Comparison of ENCODE assay signal across 1 fruit fly cellular context in genomic region chr3L:4720510-4721157, dm6.
TF ChIP-seq lines count a peak whose summit lies in the region.

No protein-coding gene starts in this region.

TF ChIP-seq in whole organism, embryonic, 481 proteins besides CTCF, POLR2A, EP300 and RAD21 (continued from another document and continues in another):
- TF ChIP-seq Six4 (GFP tag; optimal IDR thresholded peaks at IDR 0.05; lab: Kevin White, UChicago) (no peak), CG32772 (GFP tag; IDR thresholded peaks at IDR 0.05; lab: Robert Waterston, UW) (peak; percentile 40; the same call in 1 of the 2 replicates), bsh (GFP tag; optimal IDR thresholded peaks at IDR 0.05; lab: Kevin White, UChicago) (peak in 1 of 2 experiments; percentile 35), Sin3A (optimal IDR thresholded peaks at IDR 0.05; lab: Kevin White, UChicago) (no peak), CG8388 (GFP tag; optimal IDR thresholded peaks at IDR 0.05; lab: Kevin White, UChicago) (peak; percentile 16), dpn (GFP tag; optimal IDR thresholded peaks at IDR 0.05; lab: Kevin White, UChicago) (peak in 1 of 2 experiments; percentile 5), dysf (GFP tag; IDR thresholded peaks at IDR 0.05; lab: Robert Waterston, UW) (peak; percentile 71; the same call in 2 of the 3 replicates), ac (GFP tag; optimal IDR thresholded peaks at IDR 0.05; lab: Kevin White, UChicago) (no peak), oc (tag; optimal IDR thresholded peaks at IDR 0.05; lab: Kevin White, UChicago) (no peak), Doc2 (GFP tag; IDR thresholded peaks at IDR 0.05; lab: Robert Waterston, UW) (no peak), CG17328 (GFP tag; IDR thresholded peaks at IDR 0.05; lab: Robert Waterston, UW) (no peak), pan (optimal IDR thresholded peaks at IDR 0.05; lab: Kevin White, UChicago) (no peak), pan (GFP tag; optimal IDR thresholded peaks at IDR 0.05 in 1 of 2, IDR thresholded peaks at IDR 0.05 in 1 of 2) (peak in 1 of 2 experiments; percentile 52), gsb-n (tag; optimal IDR thresholded peaks at IDR 0.05; lab: Kevin White, UChicago) (peak; percentile 22), Eip74EF (GFP tag; optimal IDR thresholded peaks at IDR 0.05; lab: Kevin White, UChicago) (peak in 1 of 2 experiments; percentile 36), CG13424 (tag; optimal IDR thresholded peaks at IDR 0.05; lab: Kevin White, UChicago) (peak; percentile 53), CG4854 (GFP tag; optimal IDR thresholded peaks at IDR 0.05; lab: Kevin White, UChicago) (no peak), CG33557 (GFP tag; optimal IDR thresholded peaks at IDR 0.05; lab: Kevin White, UChicago) (no peak), CG14965 (GFP tag; optimal IDR thresholded peaks at IDR 0.05; lab: Kevin White, UChicago; ENCODE audit: borderline replicate concordance) (no peak), HmgZ (tag; optimal IDR thresholded peaks at IDR 0.05; lab: Kevin White, UChicago) (no peak), crol (GFP tag; IDR thresholded peaks at IDR 0.05; lab: Robert Waterston, UW) (peak; percentile 35; the same call in 1 of the 2 replicates), vvl (GFP tag; IDR thresholded peaks at IDR 0.05; lab: Robert Waterston, UW) (peak; percentile 64), gem (tag; optimal IDR thresholded peaks at IDR 0.05; lab: Kevin White, UChicago) (peak; percentile 69), CG12744 (GFP tag; optimal IDR thresholded peaks at IDR 0.05; lab: Kevin White, UChicago) (no peak), fd102C (GFP tag; optimal IDR thresholded peaks at IDR 0.05; lab: Kevin White, UChicago) (no peak), nmo (GFP tag; optimal IDR thresholded peaks at IDR 0.05; lab: Kevin White, UChicago) (peak; percentile 55), Blimp-1 (GFP tag; optimal IDR thresholded peaks at IDR 0.05; lab: Kevin White, UChicago) (peak; percentile 51), sr (GFP tag; IDR thresholded peaks at IDR 0.05; lab: Robert Waterston, UW) (peak; percentile 83), CG6854 (GFP tag; optimal IDR thresholded peaks at IDR 0.05; lab: Kevin White, UChicago) (no peak), Xbp1 (GFP tag; optimal IDR thresholded peaks at IDR 0.05; lab: Kevin White, UChicago) (peak; percentile 3), E2f1 (GFP tag; IDR thresholded peaks at IDR 0.05; lab: Robert Waterston, UW) (peak; percentile 44; the same call in 1 of the 2 replicates), ci (GFP tag; IDR thresholded peaks at IDR 0.05; lab: Robert Waterston, UW) (peak; percentile 52; the same call in 1 of the 3 replicates), CG15269 (tag; optimal IDR thresholded peaks at IDR 0.05; lab: Kevin White, UChicago) (peak; percentile 42), Ptx1 (GFP tag; IDR thresholded peaks at IDR 0.05; lab: Robert Waterston, UW) (peak; percentile 63; the same call in 1 of the 2 replicates), cad (GFP tag; optimal IDR thresholded peaks at IDR 0.05; lab: Kevin White, UChicago) (no peak), usp (GFP tag; optimal IDR thresholded peaks at IDR 0.05; lab: Kevin White, UChicago) (no peak), Xrp1 (GFP tag; IDR thresholded peaks at IDR 0.05; lab: Robert Waterston, UW) (peak; percentile 35; the same call in 1 of the 2 replicates), fu2 (GFP tag; optimal IDR thresholded peaks at IDR 0.05; lab: Kevin White, UChicago) (no peak), pum (GFP tag; optimal IDR thresholded peaks at IDR 0.05; lab: Kevin White, UChicago) (no peak), CG1647 (GFP tag; optimal IDR thresholded peaks at IDR 0.05; lab: Kevin White, UChicago) (no peak), CG12071 (GFP tag; optimal IDR thresholded peaks at IDR 0.05; lab: Kevin White, UChicago) (no peak), CG31441 (GFP tag; IDR thresholded peaks at IDR 0.05; lab: Robert Waterston, UW) (peak; percentile 70), CG10366 (GFP tag; IDR thresholded peaks at IDR 0.05; lab: Robert Waterston, UW) (peak; percentile 32; the same call in 1 of the 2 replicates), Asciz (GFP tag; optimal IDR thresholded peaks at IDR 0.05; lab: Kevin White, UChicago) (peak; percentile 44), Stat92E (GFP tag; optimal IDR thresholded peaks at IDR 0.05; lab: Kevin White, UChicago) (no peak), Fer3 (tag; optimal IDR thresholded peaks at IDR 0.05; lab: Kevin White, UChicago) (peak; percentile 7), salm (tag; optimal IDR thresholded peaks at IDR 0.05; lab: Kevin White, UChicago) (peak; percentile 31), CG4707 (GFP tag; optimal IDR thresholded peaks at IDR 0.05; lab: Kevin White, UChicago) (no peak), CG10431 (GFP tag; optimal IDR thresholded peaks at IDR 0.05; lab: Kevin White, UChicago) (no peak), lmd (GFP tag; IDR thresholded peaks at IDR 0.05; lab: Robert Waterston, UW) (peak; percentile 37; the same call in 1 of the 2 replicates), ro (GFP tag; IDR thresholded peaks at IDR 0.05; lab: Robert Waterston, UW) (no peak), lola (GFP tag; optimal IDR thresholded peaks at IDR 0.05; lab: Kevin White, UChicago) (no peak), dan (GFP tag; IDR thresholded peaks at IDR 0.05; lab: Robert Waterston, UW) (no peak), Hr3 (GFP tag; optimal IDR thresholded peaks at IDR 0.05; lab: Kevin White, UChicago) (peak; percentile 13), CG11695 (GFP tag; IDR thresholded peaks at IDR 0.05; lab: Robert Waterston, UW) (no peak), tgo (GFP tag; IDR thresholded peaks at IDR 0.05; lab: Robert Waterston, UW) (peak; percentile 46; the same call in 2 of the 3 replicates), CG2678 (tag; optimal IDR thresholded peaks at IDR 0.05; lab: Kevin White, UChicago) (peak; percentile 70), ssp (GFP tag; IDR thresholded peaks at IDR 0.05; lab: Robert Waterston, UW) (no peak), otp (GFP tag; IDR thresholded peaks at IDR 0.05; lab: Robert Waterston, UW) (no peak), Atf3 (GFP tag; optimal IDR thresholded peaks at IDR 0.05; lab: Kevin White, UChicago) (no peak), Hsf (GFP tag; optimal IDR thresholded peaks at IDR 0.05; lab: Kevin White, UChicago) (no peak), mld (GFP tag; IDR thresholded peaks at IDR 0.05; lab: Robert Waterston, UW; ENCODE audit: partially characterized antibody) (no peak), CG13123 (GFP tag; optimal IDR thresholded peaks at IDR 0.05; lab: Kevin White, UChicago) (no peak), Abd-B (GFP tag; optimal IDR thresholded peaks at IDR 0.05; lab: Kevin White, UChicago) (peak; percentile 5), CG11696 (GFP tag; IDR thresholded peaks at IDR 0.05; lab: Robert Waterston, UW) (no peak), ase (GFP tag; IDR thresholded peaks at IDR 0.05; lab: Robert Waterston, UW) (0 out of 3 replicates have a peak, but pooled peaks have one; percentile 17), CG3281 (GFP tag; optimal IDR thresholded peaks at IDR 0.05; lab: Kevin White, UChicago) (no peak), CG8281 (tag; optimal IDR thresholded peaks at IDR 0.05; lab: Kevin White, UChicago) (no peak), nerfin-1 (tag; optimal IDR thresholded peaks at IDR 0.05; lab: Kevin White, UChicago) (no peak), bcd (GFP tag; optimal IDR thresholded peaks at IDR 0.05; lab: Kevin White, UChicago) (peak; percentile 30), slbo (GFP tag; IDR thresholded peaks at IDR 0.05; lab: Robert Waterston, UW) (no peak), CG9437 (GFP tag; optimal IDR thresholded peaks at IDR 0.05; lab: Kevin White, UChicago) (peak; percentile 5), CG10209 (GFP tag; optimal IDR thresholded peaks at IDR 0.05; lab: Kevin White, UChicago) (peak; percentile 23), CG15073 (GFP tag; optimal IDR thresholded peaks at IDR 0.05; lab: Kevin White, UChicago) (no peak), Oli (tag; optimal IDR thresholded peaks at IDR 0.05; lab: Kevin White, UChicago) (peak; percentile 44), CG4424 (GFP tag; optimal IDR thresholded peaks at IDR 0.05; lab: Kevin White, UChicago) (peak; percentile 5), phol (tag; optimal IDR thresholded peaks at IDR 0.05; lab: Kevin White, UChicago) (peak; percentile 71), CG1603 (tag; optimal IDR thresholded peaks at IDR 0.05; lab: Kevin White, UChicago) (no peak), peb (GFP tag; IDR thresholded peaks at IDR 0.05; lab: Robert Waterston, UW) (no peak), sqz (GFP tag; optimal IDR thresholded peaks at IDR 0.05; lab: Kevin White, UChicago) (peak; percentile 41), HLH3B (GFP tag; IDR thresholded peaks at IDR 0.05; lab: Robert Waterston, UW) (peak; percentile 47; the same call in 1 of the 2 replicates), mam (GFP tag; optimal IDR thresholded peaks at IDR 0.05; lab: Kevin White, UChicago) (no peak), ato (GFP tag; IDR thresholded peaks at IDR 0.05; lab: Robert Waterston, UW; ENCODE audit: partially characterized antibody) (no peak), prd (optimal IDR thresholded peaks at IDR 0.05; lab: Kevin White, UChicago) (no peak), prd (GFP tag; IDR thresholded peaks at IDR 0.05; lab: Robert Waterston, UW) (peak; percentile 7; the same call in 1 of the 3 replicates), CG32767 (GFP tag; IDR thresholded peaks at IDR 0.05; lab: Robert Waterston, UW) (0 out of 2 replicates have a peak, but pooled peaks have one; percentile 14), CG18599 (GFP tag; optimal IDR thresholded peaks at IDR 0.05; lab: Kevin White, UChicago) (peak; percentile 5), CG17359 (tag; optimal IDR thresholded peaks at IDR 0.05; lab: Kevin White, UChicago) (peak; percentile 64), fd96Cb (tag; optimal IDR thresholded peaks at IDR 0.05; lab: Kevin White, UChicago) (peak; percentile 61), CG17802 (tag; optimal IDR thresholded peaks at IDR 0.05; lab: Kevin White, UChicago) (no peak), schlank (tag; optimal IDR thresholded peaks at IDR 0.05; lab: Kevin White, UChicago) (no peak), fd3F (GFP tag; optimal IDR thresholded peaks at IDR 0.05; lab: Kevin White, UChicago) (no peak), hkb (optimal IDR thresholded peaks at IDR 0.05; lab: Kevin White, UChicago) (no peak), hkb (GFP tag; IDR thresholded peaks at IDR 0.05; lab: Robert Waterston, UW) (peak; percentile 59; the same call in 1 of the 2 replicates), Oaz (GFP tag; IDR thresholded peaks at IDR 0.05; lab: Robert Waterston, UW) (peak; percentile 20; the same call in 1 of the 2 replicates), D (optimal IDR thresholded peaks at IDR 0.05; lab: Kevin White, UChicago) (no peak), D (GFP tag; optimal IDR thresholded peaks at IDR 0.05; lab: Kevin White, UChicago) (no peak), cwo (GFP tag; optimal IDR thresholded peaks at IDR 0.05; lab: Kevin White, UChicago) (no peak), CG7839 (tag; optimal IDR thresholded peaks at IDR 0.05; lab: Kevin White, UChicago) (peak; percentile 56), PHDP (tag; optimal IDR thresholded peaks at IDR 0.05; lab: Kevin White, UChicago) (peak; percentile 34), CG15479 (GFP tag; optimal IDR thresholded peaks at IDR 0.05; lab: Kevin White, UChicago) (no peak), CG13296 (GFP tag; optimal IDR thresholded peaks at IDR 0.05; lab: Kevin White, UChicago) (no peak), grau (tag; optimal IDR thresholded peaks at IDR 0.05; lab: Kevin White, UChicago) (peak; percentile 46), ttk (GFP tag; IDR thresholded peaks at IDR 0.05; lab: Robert Waterston, UW) (peak; percentile 37; the same call in 1 of the 2 replicates), Adf1 (GFP tag; IDR thresholded peaks at IDR 0.05; lab: Robert Waterston, UW) (no peak), CG17829 (tag; optimal IDR thresholded peaks at IDR 0.05; lab: Kevin White, UChicago) (no peak), CG2889 (GFP tag; IDR thresholded peaks at IDR 0.05; lab: Robert Waterston, UW) (no peak), CG1529 (GFP tag; optimal IDR thresholded peaks at IDR 0.05; lab: Kevin White, UChicago) (peak; percentile 1), pho (GFP tag; optimal IDR thresholded peaks at IDR 0.05; lab: Kevin White, UChicago) (no peak), lbe (GFP tag; optimal IDR thresholded peaks at IDR 0.05; lab: Kevin White, UChicago) (no peak), CG4404 (GFP tag; IDR thresholded peaks at IDR 0.05; lab: Robert Waterston, UW) (no peak), CG14441 (GFP tag; IDR thresholded peaks at IDR 0.05; lab: Robert Waterston, UW) (peak; percentile 43), CG17385 (GFP tag; optimal IDR thresholded peaks at IDR 0.05; lab: Kevin White, UChicago) (peak; percentile 27), CG3726 (GFP tag; IDR thresholded peaks at IDR 0.05; lab: Robert Waterston, UW) (no peak), CG17568 (GFP tag; optimal IDR thresholded peaks at IDR 0.05; lab: Kevin White, UChicago) (no peak), Sox100B (GFP tag; optimal IDR thresholded peaks at IDR 0.05; lab: Kevin White, UChicago) (peak; percentile 60), Ada2b (GFP tag; IDR thresholded peaks at IDR 0.05; lab: Robert Waterston, UW) (peak; percentile 6; the same call in 1 of the 2 replicates), Gug (GFP tag; IDR thresholded peaks at IDR 0.05; lab: Robert Waterston, UW) (no peak), H2.0 (GFP tag; IDR thresholded peaks at IDR 0.05; lab: Robert Waterston, UW) (no peak), bowl (GFP tag; IDR thresholded peaks at IDR 0.05; lab: Robert Waterston, UW) (no peak), MTF-1 (GFP tag; optimal IDR thresholded peaks at IDR 0.05; lab: Kevin White, UChicago; ENCODE audit: borderline replicate concordance) (no peak), CG11504 (tag; optimal IDR thresholded peaks at IDR 0.05; lab: Kevin White, UChicago) (peak; percentile 80), CG14014 (GFP tag; IDR thresholded peaks at IDR 0.05; lab: Robert Waterston, UW) (no peak), CG6791 (GFP tag; IDR thresholded peaks at IDR 0.05; lab: Robert Waterston, UW; ENCODE audit: partially characterized antibody) (no peak), CG11456 (GFP tag; IDR thresholded peaks at IDR 0.05; lab: Robert Waterston, UW) (no peak), sisA (GFP tag; IDR thresholded peaks at IDR 0.05; lab: Robert Waterston, UW) (no peak), ind (GFP tag; optimal IDR thresholded peaks at IDR 0.05; lab: Kevin White, UChicago) (no peak), E2f2 (GFP tag; IDR thresholded peaks at IDR 0.05; lab: Robert Waterston, UW) (peak; percentile 29; the same call in 1 of the 2 replicates), Hey (tag; optimal IDR thresholded peaks at IDR 0.05; lab: Kevin White, UChicago) (no peak), gce (GFP tag; IDR thresholded peaks at IDR 0.05; lab: Robert Waterston, UW) (no peak), Dip3 (GFP tag; optimal IDR thresholded peaks at IDR 0.05; lab: Kevin White, UChicago) (no peak), Rfx (GFP tag; IDR thresholded peaks at IDR 0.05; lab: Robert Waterston, UW) (no peak), CG7357 (GFP tag; IDR thresholded peaks at IDR 0.05; lab: Robert Waterston, UW) (no peak)
